Worm (Caenorhabditis elegans): ENCODE measurements around the gene Y9C9A.13.

DNA sequence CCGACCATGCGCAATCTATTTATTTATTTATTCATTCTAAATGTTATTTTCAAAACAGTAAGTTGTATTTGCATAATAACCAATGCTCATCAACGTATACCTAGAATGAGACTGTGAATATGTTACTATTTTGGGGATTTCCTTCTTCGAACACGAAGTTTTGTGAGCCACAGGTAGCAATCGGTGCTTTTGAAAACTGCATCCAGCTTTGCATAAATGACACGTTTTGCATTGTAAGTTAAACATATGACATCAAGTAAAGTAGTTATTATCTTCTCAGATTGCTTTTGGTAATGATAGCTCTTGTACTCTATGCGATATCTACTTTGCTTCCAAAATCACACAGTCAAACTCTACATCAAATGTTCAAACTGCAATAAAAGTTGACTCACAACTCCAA, 13.2 kb upstream of the Y9C9A.13 start, which contains the start of gene E03H12.4:
- TF ChIP-seq mep-1 (tag; optimal IDR thresholded peaks at IDR 0.05) (no peak), ztf-11 (tag; optimal IDR thresholded peaks at IDR 0.05) (no peak), snpc-4 (tag; optimal IDR thresholded peaks at IDR 0.05) (no peak), elt-3 (tag; optimal IDR thresholded peaks at IDR 0.05) (no peak), unc-62 (GFP tag; optimal IDR thresholded peaks at IDR 0.05) (no peak)
